Worm (Caenorhabditis elegans): Measurements from ENCODE around the gene smz-1.
"Not testable (repeated sequence)": the region's sequence is repeated elsewhere in the genome, so short reads cannot be mapped to it uniquely, and the experiment has no call there.

Gene smz-1

ce11 chrIV:12476942-12477341 lies 22.1 kb downstream of the smz-1 start, which contains the start of gene T04A11.1:
Gene T04A11.1 (minus strand): TSS chrIV:12477042.
- TF ChIP-seq dmd-4 (tag; optimal IDR thresholded peaks at IDR 0.05); blmp-1 (tag; optimal IDR thresholded peaks at IDR 0.05; ENCODE audit: insufficient read depth); lin-11 (tag; optimal IDR thresholded peaks at IDR 0.05): not testable (repeated sequence)

- TF ChIP-seq lin-39, snpc-4, ZK546.5 (tag; optimal IDR thresholded peaks at IDR 0.05): not testable (repeated sequence)
Observed at ce11 chrIV:12478711-12479110, 23.9 kb downstream of the smz-1 start, which contains the start of gene igdb-1. Gene igdb-1 (plus strand): TSS chrIV:12479011.

ce11 chrIV:12484479-12484878 lies 29.6 kb downstream of the smz-1 start, which contains the start of gene T04A11.4:
Gene T04A11.4 (minus strand): TSS chrIV:12484579.
- not testable (repeated sequence) for TF ChIP-seq sem-4 (tag; optimal IDR thresholded peaks at IDR 0.05); nhr-23 (tag; optimal IDR thresholded peaks at IDR 0.05); lin-13 (GFP tag; optimal IDR thresholded peaks at IDR 0.05)

ce11 chrIV:12487194-12487593 lies 32.3 kb downstream of the smz-1 start, which contains the start of gene sru-26:
Gene sru-26 (plus strand): TSS chrIV:12487494.
- TF ChIP-seq nhr-237 (tag; optimal IDR thresholded peaks at IDR 0.05) (no peak), C34F6.9 (tag; optimal IDR thresholded peaks at IDR 0.05) (no peak), fos-1 (tag; optimal IDR thresholded peaks at IDR 0.05) (no peak), peb-1 (tag; optimal IDR thresholded peaks at IDR 0.05) (no peak), zag-1 (tag; optimal IDR thresholded peaks at IDR 0.05) (no peak), F13H6.1 (tag; optimal IDR thresholded peaks at IDR 0.05) (no peak), elt-1 (tag; optimal IDR thresholded peaks at IDR 0.05) (no peak), elt-3 (tag; optimal IDR thresholded peaks at IDR 0.05) (no peak), ztf-1 (GFP tag; conservative IDR thresholded peaks at IDR 0.05) (no peak), mdl-1 (tag; optimal IDR thresholded peaks at IDR 0.05) (no peak), ZK546.5 (tag; optimal IDR thresholded peaks at IDR 0.05) (no peak), nhr-77 (tag; optimal IDR thresholded peaks at IDR 0.05) (no peak), lin-11 (tag; optimal IDR thresholded peaks at IDR 0.05) (no peak), R02D3.7 (tag; optimal IDR thresholded peaks at IDR 0.05) (no peak), nhr-11 (tag; optimal IDR thresholded peaks at IDR 0.05) (no peak), nhr-129 (tag; optimal IDR thresholded peaks at IDR 0.05) (no peak), nhr-23 (tag; optimal IDR thresholded peaks at IDR 0.05) (no peak), gmeb-1 (tag; optimal IDR thresholded peaks at IDR 0.05) (no peak)

ce11 chrIV:12490491-12490890 lies 35.6 kb downstream of the smz-1 start, which contains the start of gene him-6:
Gene him-6 (plus strand): TSS chrIV:12490791.
- TF ChIP-seq snpc-4 (tag; optimal IDR thresholded peaks at IDR 0.05): no peak
- no peak for TF ChIP-seq aly-2 (tag; optimal IDR thresholded peaks at IDR 0.05)
- no peak for TF ChIP-seq nhr-25 (tag; optimal IDR thresholded peaks at IDR 0.05)
- no peak for TF ChIP-seq unc-62 (GFP tag; optimal IDR thresholded peaks at IDR 0.05)
- TF ChIP-seq nhr-77 (tag; optimal IDR thresholded peaks at IDR 0.05): no peak
- TF ChIP-seq ceh-82 (tag; optimal IDR thresholded peaks at IDR 0.05): no peak
- TF ChIP-seq R02D3.7 (tag; optimal IDR thresholded peaks at IDR 0.05): no peak
- TF ChIP-seq mdl-1 (tag; optimal IDR thresholded peaks at IDR 0.05): no peak
- no peak for TF ChIP-seq Y55F3AM.14 (GFP tag; optimal IDR thresholded peaks at IDR 0.05)
- TF ChIP-seq unc-55 (GFP tag; optimal IDR thresholded peaks at IDR 0.05): no peak
- no peak for TF ChIP-seq dmd-4 (tag; optimal IDR thresholded peaks at IDR 0.05)
- TF ChIP-seq nhr-21 (tag; optimal IDR thresholded peaks at IDR 0.05): no peak
- no peak for TF ChIP-seq blmp-1 (tag; optimal IDR thresholded peaks at IDR 0.05; ENCODE audit: insufficient read depth)
- TF ChIP-seq sem-4 (tag; optimal IDR thresholded peaks at IDR 0.05): no peak

ce11 chrIV:12495196-12495595 lies 40.3 kb downstream of the smz-1 start, which contains the start of gene sru-20:
Gene sru-20 (plus strand): TSS chrIV:12495496.
- TF ChIP-seq nhr-11 (tag; optimal IDR thresholded peaks at IDR 0.05): no peak
- no peak for TF ChIP-seq lin-39 (tag; optimal IDR thresholded peaks at IDR 0.05)
- no peak for TF ChIP-seq snpc-4 (tag; optimal IDR thresholded peaks at IDR 0.05)
- no peak for TF ChIP-seq aly-2 (tag; optimal IDR thresholded peaks at IDR 0.05)
- no peak for TF ChIP-seq fos-1 (tag; optimal IDR thresholded peaks at IDR 0.05)
- no peak for TF ChIP-seq nhr-77 (tag; optimal IDR thresholded peaks at IDR 0.05)
- no peak for TF ChIP-seq nhr-6 (tag; optimal IDR thresholded peaks at IDR 0.05)
- no peak for TF ChIP-seq unc-55 (GFP tag; optimal IDR thresholded peaks at IDR 0.05)
- no peak for TF ChIP-seq ceh-82 (tag; optimal IDR thresholded peaks at IDR 0.05)
- TF ChIP-seq C34F6.9 (tag; optimal IDR thresholded peaks at IDR 0.05): no peak
- TF ChIP-seq lin-11 (tag; optimal IDR thresholded peaks at IDR 0.05): no peak
- no peak for TF ChIP-seq mdl-1 (tag; optimal IDR thresholded peaks at IDR 0.05)
- TF ChIP-seq lin-13 (GFP tag; optimal IDR thresholded peaks at IDR 0.05): no peak
- no peak for TF ChIP-seq unc-39 (tag; optimal IDR thresholded peaks at IDR 0.05)
